In genomic region chrII:13279216-13280123, ce11 we compare ENCODE assay signal across 6 worm cellular contexts.
A peak's percentile ranks its signal among the peaks of the same experiment; 100 is the strongest.
TF ChIP-seq lines count a peak whose summit lies in the region.

No protein-coding gene starts in this region.

TF ChIP-seq in whole organism, L1 larva, 84 proteins besides CTCF, POLR2A, EP300 and RAD21 (continues in another document):
- no peak for TF ChIP-seq fkh-8 (tag; optimal IDR thresholded peaks at IDR 0.05; lab: Kevin White, UChicago)
- TF ChIP-seq ceh-88 (GFP tag; IDR thresholded peaks at IDR 0.05; lab: Robert Waterston, UW) = 0 out of 2 replicates have a peak, but pooled peaks have one; percentile 11
- TF ChIP-seq elt-2 (tag; optimal IDR thresholded peaks at IDR 0.05; lab: Kevin White, UChicago) = no peak
- TF ChIP-seq nhr-237 (tag; optimal IDR thresholded peaks at IDR 0.05; lab: Kevin White, UChicago) = no peak
- peak; percentile 46 for TF ChIP-seq nhr-85 (tag; lab: Kevin White, UChicago)
- no peak for TF ChIP-seq isw-1 (GFP tag; IDR thresholded peaks at IDR 0.05; lab: Robert Waterston, UW)
- TF ChIP-seq nhr-28 (tag; optimal IDR thresholded peaks at IDR 0.05; lab: Kevin White, UChicago) = no peak
- no peak for TF ChIP-seq tbx-2 (tag; optimal IDR thresholded peaks at IDR 0.05; lab: Kevin White, UChicago)
- no peak for TF ChIP-seq mef-2 (tag; optimal IDR thresholded peaks at IDR 0.05; lab: Kevin White, UChicago)
- no peak for TF ChIP-seq ceh-63 (GFP tag; optimal IDR thresholded peaks at IDR 0.05; lab: Kevin White, UChicago)
- TF ChIP-seq ceh-8 (GFP tag; optimal IDR thresholded peaks at IDR 0.05; lab: Kevin White, UChicago) = peak; percentile 0
- no peak for TF ChIP-seq aly-2 (tag; optimal IDR thresholded peaks at IDR 0.05; lab: Kevin White, UChicago)
- TF ChIP-seq zag-1 (tag; optimal IDR thresholded peaks at IDR 0.05; lab: Kevin White, UChicago) = no peak
- TF ChIP-seq sox-4 (tag; optimal IDR thresholded peaks at IDR 0.05; lab: Kevin White, UChicago) = no peak
- TF ChIP-seq ets-5 (GFP tag; IDR thresholded peaks at IDR 0.05; lab: Robert Waterston, UW) = no peak
- TF ChIP-seq lin-35 (GFP tag; optimal IDR thresholded peaks at IDR 0.05; lab: Kevin White, UChicago) = no peak

TF ChIP-seq in whole organism, L2 larva, 48 proteins besides CTCF, POLR2A, EP300 and RAD21:
- no peak for TF ChIP-seq nhr-25 (tag; optimal IDR thresholded peaks at IDR 0.05; lab: Kevin White, UChicago)
- peak; percentile 54 for TF ChIP-seq ztf-4 (tag; optimal IDR thresholded peaks at IDR 0.05; lab: Kevin White, UChicago)
- peak; percentile 0 for TF ChIP-seq unc-55 (GFP tag; optimal IDR thresholded peaks at IDR 0.05; lab: Kevin White, UChicago)
- TF ChIP-seq nhr-10 (tag; optimal IDR thresholded peaks at IDR 0.05; lab: Kevin White, UChicago) = no peak
- TF ChIP-seq sma-3 (GFP tag; optimal IDR thresholded peaks at IDR 0.05; lab: Kevin White, UChicago) = peak; percentile 28

TF ChIP-seq in whole organism, L3 larva, 47 proteins besides CTCF, POLR2A, EP300 and RAD21:
- TF ChIP-seq lsy-12 (tag; optimal IDR thresholded peaks at IDR 0.05; lab: Kevin White, UChicago) (peak; percentile 2), nhr-12 (tag; optimal IDR thresholded peaks at IDR 0.05; lab: Kevin White, UChicago) (no peak)

TF ChIP-seq in whole organism, L4 larva, 104 proteins besides CTCF, POLR2A, EP300 and RAD21:
- TF ChIP-seq tra-1 (GFP tag; IDR thresholded peaks at IDR 0.05; lab: Robert Waterston, UW) (no peak), hif-1 (tag; optimal IDR thresholded peaks at IDR 0.05; lab: Kevin White, UChicago) (peak in 1 of 2 experiments; percentile 23), hlh-30 (tag; optimal IDR thresholded peaks at IDR 0.05; lab: Kevin White, UChicago; ENCODE audit: insufficient read depth) (peak; percentile 26), set-16 (GFP tag; IDR thresholded peaks at IDR 0.05; lab: Robert Waterston, UW) (peak; percentile 94), egl-43 (GFP tag; IDR thresholded peaks at IDR 0.05; lab: Robert Waterston, UW) (peak; percentile 59; the same call in 1 of the 2 replicates), Y75B8A.6 (GFP tag; IDR thresholded peaks at IDR 0.05; lab: Robert Waterston, UW) (no peak), unc-62 (GFP tag; optimal IDR thresholded peaks at IDR 0.05 in 1 of 2; lab: Kevin White, UChicago) (peak in 1 of 2 experiments; percentile 86), unc-62 (tag; optimal IDR thresholded peaks at IDR 0.05; lab: Kevin White, UChicago) (no peak), hlh-11 (tag; optimal IDR thresholded peaks at IDR 0.05; lab: Kevin White, UChicago) (peak; percentile 8), ceh-62 (tag; optimal IDR thresholded peaks at IDR 0.05; lab: Kevin White, UChicago) (no peak), php-3 (GFP tag; IDR thresholded peaks at IDR 0.05; lab: Robert Waterston, UW) (0 out of 2 replicates have a peak, but pooled peaks have one; percentile 52), dpl-1 (GFP tag; optimal IDR thresholded peaks at IDR 0.05; lab: Kevin White, UChicago) (peak; percentile 35), mdt-29 (GFP tag; IDR thresholded peaks at IDR 0.05; lab: Robert Waterston, UW) (peak; percentile 51; the same call in 1 of the 2 replicates), dmd-8 (GFP tag; IDR thresholded peaks at IDR 0.05; lab: Robert Waterston, UW) (no peak), pha-4 (GFP tag; IDR thresholded peaks at IDR 0.05; lab: Robert Waterston, UW) (peak; percentile 38; the same call in 1 of the 2 replicates), pha-4 (tag; optimal IDR thresholded peaks at IDR 0.05; lab: Kevin White, UChicago) (no peak), mes-2 (tag; optimal IDR thresholded peaks at IDR 0.05; lab: Kevin White, UChicago; ENCODE audit: poor library complexity, severe bottlenecking) (peak; percentile 10), duxl-1 (tag; optimal IDR thresholded peaks at IDR 0.05; lab: Kevin White, UChicago; ENCODE audit: poor library complexity) (peak; percentile 30), mep-1 (tag; optimal IDR thresholded peaks at IDR 0.05; lab: Kevin White, UChicago) (peak; percentile 8), lin-38 (GFP tag; IDR thresholded peaks at IDR 0.05; lab: Robert Waterston, UW) (0 out of 2 replicates have a peak, but pooled peaks have one; percentile 18)

TF ChIP-seq in whole organism, late embryonic, 69 proteins besides CTCF, POLR2A, EP300 and RAD21:
- TF ChIP-seq hlh-13 (GFP tag; optimal IDR thresholded peaks at IDR 0.05; lab: Kevin White, UChicago) (no peak), ceh-2 (tag; optimal IDR thresholded peaks at IDR 0.05; lab: Kevin White, UChicago) (no peak), zip-5 (tag; optimal IDR thresholded peaks at IDR 0.05; lab: Kevin White, UChicago) (peak; percentile 34), dve-1 (tag; optimal IDR thresholded peaks at IDR 0.05; lab: Kevin White, UChicago) (no peak), npax-4 (tag; optimal IDR thresholded peaks at IDR 0.05; lab: Kevin White, UChicago) (no peak), elt-2 (tag; optimal IDR thresholded peaks at IDR 0.05; lab: Kevin White, UChicago) (peak; percentile 5), hlh-30 (tag; optimal IDR thresholded peaks at IDR 0.05; lab: Kevin White, UChicago; ENCODE audit: insufficient read depth) (no peak), tbx-2 (tag; optimal IDR thresholded peaks at IDR 0.05; lab: Kevin White, UChicago) (peak; percentile 2)

TF ChIP-seq in whole organism, young adult, 124 proteins besides CTCF, POLR2A, EP300 and RAD21:
- no peak for TF ChIP-seq nfya-1 (tag; optimal IDR thresholded peaks at IDR 0.05; lab: Kevin White, UChicago; ENCODE audit: borderline replicate concordance, insufficient read depth)
- TF ChIP-seq F22D6.2 (tag; optimal IDR thresholded peaks at IDR 0.05; lab: Kevin White, UChicago) = no peak
- no peak for TF ChIP-seq nhr-179 (tag; optimal IDR thresholded peaks at IDR 0.05; lab: Kevin White, UChicago)
- TF ChIP-seq cebp-1 (GFP tag; IDR thresholded peaks at IDR 0.05; lab: Robert Waterston, UW) = peak; percentile 82
- TF ChIP-seq cebp-1 (tag; optimal IDR thresholded peaks at IDR 0.05; lab: Kevin White, UChicago) = peak; percentile 93
- peak; percentile 26 for TF ChIP-seq athp-1 (tag; optimal IDR thresholded peaks at IDR 0.05; lab: Kevin White, UChicago)
- TF ChIP-seq ccch-3 (GFP tag; optimal IDR thresholded peaks at IDR 0.05; lab: Kevin White, UChicago) = no peak
- TF ChIP-seq zfh-2 (GFP tag; conservative IDR thresholded peaks at IDR 0.05; lab: Robert Waterston, UW) = peak; percentile 90
- no peak for TF ChIP-seq nfyb-1 (GFP tag; IDR thresholded peaks at IDR 0.05; lab: Robert Waterston, UW)
- TF ChIP-seq hmg-1.2 (GFP tag; IDR thresholded peaks at IDR 0.05; lab: Robert Waterston, UW) = 0 out of 2 replicates have a peak, but pooled peaks have one; percentile 4
- TF ChIP-seq pha-4 (tag; optimal IDR thresholded peaks at IDR 0.05; lab: Kevin White, UChicago) = no peak
- no peak for TF ChIP-seq F49E8.2 (tag; optimal IDR thresholded peaks at IDR 0.05; lab: Kevin White, UChicago; ENCODE audit: insufficient read depth)
- no peak for TF ChIP-seq somi-1 (GFP tag; optimal IDR thresholded peaks at IDR 0.05; lab: Kevin White, UChicago)
- TF ChIP-seq dox-1 (GFP tag; IDR thresholded peaks at IDR 0.05; lab: Robert Waterston, UW) = peak; percentile 12; the same call in 1 of the 2 replicates
- 0 out of 2 replicates have a peak, but pooled peaks have one; percentile 47 for TF ChIP-seq ceh-100 (GFP tag; IDR thresholded peaks at IDR 0.05; lab: Robert Waterston, UW)
- peak; percentile 60 for TF ChIP-seq chd-7 (tag; optimal IDR thresholded peaks at IDR 0.05; lab: Kevin White, UChicago)
- TF ChIP-seq madf-6 (GFP tag; IDR thresholded peaks at IDR 0.05; lab: Robert Waterston, UW) = no peak
- no peak for TF ChIP-seq ets-4 (GFP tag; optimal IDR thresholded peaks at IDR 0.05; lab: Kevin White, UChicago)
- peak; percentile 28; the same call in 1 of the 2 replicates for TF ChIP-seq mcd-1 (GFP tag; IDR thresholded peaks at IDR 0.05; lab: Robert Waterston, UW)
- peak; percentile 88 for TF ChIP-seq egrh-3 (GFP tag; IDR thresholded peaks at IDR 0.05; lab: Robert Waterston, UW)
- peak; percentile 76; the same call in 1 of the 2 replicates for TF ChIP-seq lin-26 (GFP tag; IDR thresholded peaks at IDR 0.05; lab: Robert Waterston, UW)
- TF ChIP-seq Y67H2A.10 (GFP tag; conservative IDR thresholded peaks at IDR 0.05; lab: Robert Waterston, UW) = no peak
- TF ChIP-seq ztf-25 (GFP tag; IDR thresholded peaks at IDR 0.05; lab: Robert Waterston, UW) = no peak
